Worm (Caenorhabditis elegans) whole organism, L1 larva: ENCODE data around the gene clec-76.

Experiments used
- C16A3.4 ChIP-seq: fragments of 150-350 bp; optimal IDR thresholded peaks from 2 replicates; lab custom pipeline; 2014; ENCODE audit warnings: missing biosample characterization, missing genetic modification characterization
- aha-1 ChIP-seq: fragments of 150-350 bp; optimal IDR thresholded peaks from 2 replicates; lab custom pipeline; 2014; ENCODE audit warnings: missing biosample characterization, missing genetic modification characterization
- alr-1 ChIP-seq: fragments of 200-800 bp; sonication (Bioruptor generic); optimal IDR thresholded peaks from 2 replicates; lab custom pipeline; 2018; ENCODE audit warnings: borderline replicate concordance, mild to moderate bottlenecking, missing genetic modification characterization, missing compliant biosample characterization
- ama-1 ChIP-seq: fragments of 150-350 bp; optimal IDR thresholded peaks from 2 replicates; lab custom pipeline; 2014
- blmp-1 ChIP-seq: fragments of 150-350 bp; optimal IDR thresholded peaks from 2 replicates; lab custom pipeline; 2014; ENCODE audit warnings: missing biosample characterization, missing genetic modification characterization
- ceh-8 ChIP-seq: fragments of 200-800 bp; sonication (Bioruptor generic); optimal IDR thresholded peaks from 2 replicates; lab custom pipeline; 2018; ENCODE audit warnings: mild to moderate bottlenecking, missing genetic modification characterization, moderate library complexity, missing compliant biosample characterization
- ceh-90 ChIP-seq: sonication (generic microtip); optimal IDR thresholded peaks from 2 replicates; lab custom pipeline; 2016; ENCODE audit warnings: missing genetic modification characterization, missing compliant biosample characterization
- efl-1 ChIP-seq, 4 experiments: fragments of 150-350 bp; optimal IDR thresholded peaks in 3 of 4; peaks in 1 of 4; 1 replicate in 1 of 4; 2 replicates in 3 of 4; lab custom pipeline; 2014; ENCODE audit warnings: missing biosample characterization in 2 of 4, missing genetic modification characterization in 2 of 4, missing genetic modification reagents in 2 of 4
- efl-3 ChIP-seq: fragments of 200-800 bp; sonication (Bioruptor generic); optimal IDR thresholded peaks from 2 replicates; lab custom pipeline; 2018; ENCODE audit warnings: mild to moderate bottlenecking, missing genetic modification characterization, missing compliant biosample characterization
- egl-27 ChIP-seq, 2 experiments: fragments of 150-350 bp in 1 of 2; sonication (generic microtip); optimal IDR thresholded peaks; 3 replicates each; lab custom pipeline; 2017 to 2018; ENCODE audit warnings: missing biosample characterization in 2 of 2, missing genetic modification characterization in 2 of 2, missing genetic modification reagents in 2 of 2
- elt-2 ChIP-seq: sonication (generic microtip); optimal IDR thresholded peaks from 2 replicates; lab custom pipeline; 2016; ENCODE audit warnings: missing genetic modification characterization, mild to moderate bottlenecking, inconsistent platforms, missing compliant biosample characterization, missing genetic modification reagents
- fkh-10 ChIP-seq: sonication (generic microtip); optimal IDR thresholded peaks from 2 replicates; lab custom pipeline; 2017; ENCODE audit warnings: missing biosample characterization, missing genetic modification reagents, missing genetic modification characterization
- fkh-4 ChIP-seq: sonication (generic microtip); optimal IDR thresholded peaks from 2 replicates; lab custom pipeline; 2016; ENCODE audit warnings: missing compliant biosample characterization, missing genetic modification characterization, borderline replicate concordance
- fos-1 ChIP-seq: fragments of 150-350 bp; optimal IDR thresholded peaks from 2 replicates; lab custom pipeline; 2014; ENCODE audit warnings: missing biosample characterization, missing genetic modification characterization
- hlh-4 ChIP-seq: sonication (generic microtip); optimal IDR thresholded peaks from 2 replicates; lab custom pipeline; 2016; ENCODE audit warnings: mild to moderate bottlenecking, missing genetic modification characterization, missing compliant biosample characterization
- hpl-2 ChIP-seq: fragments of 150-350 bp; optimal IDR thresholded peaks from 2 replicates; lab custom pipeline; 2014; ENCODE audit warnings: missing biosample characterization, missing genetic modification reagents, missing genetic modification characterization
- jun-1 ChIP-seq: fragments of 150-350 bp; optimal IDR thresholded peaks from 2 replicates; lab custom pipeline; 2014; ENCODE audit warnings: missing biosample characterization, missing genetic modification reagents, missing genetic modification characterization
- lin-13 ChIP-seq: fragments of 150-350 bp; optimal IDR thresholded peaks from 2 replicates; lab custom pipeline; 2014; ENCODE audit warnings: missing biosample characterization, missing genetic modification reagents, missing genetic modification characterization
- lin-15B ChIP-seq: fragments of 150-350 bp; sonication (generic microtip); optimal IDR thresholded peaks from 3 replicates; lab custom pipeline; 2014; ENCODE audit warnings: missing biosample characterization, missing genetic modification characterization
- lin-35 ChIP-seq, 2 experiments: fragments of 150-350 bp; optimal IDR thresholded peaks; 2 replicates each; lab custom pipeline; 2014; ENCODE audit warnings: missing biosample characterization in 2 of 2, missing genetic modification characterization in 2 of 2, missing genetic modification reagents in 2 of 2
- lsy-2 ChIP-seq, 2 experiments: fragments of 150-350 bp; optimal IDR thresholded peaks; 2 replicates each; lab custom pipeline; 2014; ENCODE audit warnings: missing biosample characterization in 2 of 2, missing genetic modification characterization in 2 of 2
- mab-9 ChIP-seq: fragments of 200-800 bp; sonication (Bioruptor generic); IDR thresholded peaks from 2 replicates; pipeline ENCODE4 v1.3.6; 2022; ENCODE audit warnings: missing genetic modification reagents, missing genetic modification characterization, missing compliant biosample characterization
- mdl-1 ChIP-seq, 2 experiments: fragments of 150-350 bp; optimal IDR thresholded peaks; 2 replicates each; lab custom pipeline; 2014 to 2017; ENCODE audit warnings: missing biosample characterization in 2 of 2, missing genetic modification characterization in 2 of 2, inconsistent platforms in 1 of 2
- nhr-237 ChIP-seq: fragments of 150-350 bp; optimal IDR thresholded peaks from 2 replicates; lab custom pipeline; 2014; ENCODE audit warnings: missing biosample characterization, missing genetic modification characterization
- nhr-28 ChIP-seq: fragments of 150-350 bp; optimal IDR thresholded peaks from 2 replicates; lab custom pipeline; 2014; ENCODE audit warnings: missing biosample characterization, missing genetic modification characterization
- nhr-71 ChIP-seq: sonication (generic microtip); optimal IDR thresholded peaks from 2 replicates; lab custom pipeline; 2016; ENCODE audit warnings: mild to moderate bottlenecking, missing genetic modification characterization, moderate library complexity, missing compliant biosample characterization
- nhr-85 ChIP-seq: sonication (generic microtip); peaks from one replicate; lab custom pipeline; 2016; ENCODE audit warnings: missing genetic modification characterization, inconsistent platforms, missing compliant biosample characterization
- nhr-90 ChIP-seq: sonication (generic microtip); optimal IDR thresholded peaks from 2 replicates; lab custom pipeline; 2016; ENCODE audit warnings: mild to moderate bottlenecking, missing genetic modification characterization, missing compliant biosample characterization; ENCODE audit not compliant: poor library complexity
- pax-3 ChIP-seq: fragments of 200-800 bp; sonication (Bioruptor generic); optimal IDR thresholded peaks from 2 replicates; lab custom pipeline; 2018; ENCODE audit warnings: mild to moderate bottlenecking, missing genetic modification characterization, moderate library complexity, missing compliant biosample characterization
- pqm-1 ChIP-seq: sonication (generic microtip); optimal IDR thresholded peaks from 3 replicates; lab custom pipeline; 2017; ENCODE audit warnings: missing biosample characterization, missing genetic modification characterization
- sox-4 ChIP-seq: sonication (generic microtip); optimal IDR thresholded peaks from 2 replicates; lab custom pipeline; 2016; ENCODE audit warnings: missing genetic modification characterization, missing compliant biosample characterization
- sup-37 ChIP-seq: fragments of 200-800 bp; sonication (Bioruptor generic); optimal IDR thresholded peaks from 2 replicates; lab custom pipeline; 2018; ENCODE audit warnings: mild to moderate bottlenecking, missing genetic modification characterization, missing compliant biosample characterization
- tlp-1 ChIP-seq: fragments of 150-350 bp; optimal IDR thresholded peaks from 2 replicates; lab custom pipeline; 2014; ENCODE audit warnings: missing biosample characterization, missing genetic modification characterization
- unc-130 ChIP-seq: fragments of 150-350 bp; optimal IDR thresholded peaks from 2 replicates; lab custom pipeline; 2017; ENCODE audit warnings: missing biosample characterization, missing genetic modification characterization, inconsistent platforms
- unc-30 ChIP-seq: sonication (generic microtip); optimal IDR thresholded peaks from 2 replicates; lab custom pipeline; 2017; ENCODE audit warnings: missing biosample characterization, missing genetic modification characterization
- unc-62 ChIP-seq: fragments of 150-350 bp; optimal IDR thresholded peaks from 2 replicates; lab custom pipeline; 2014; ENCODE audit warnings: missing biosample characterization, missing genetic modification reagents, missing genetic modification characterization
- unc-98 ChIP-seq: fragments of 200-800 bp; sonication (Bioruptor generic); IDR thresholded peaks from 2 replicates; pipeline ENCODE4 v1.3.6; 2022; ENCODE audit warnings: missing genetic modification characterization, missing compliant biosample characterization

clec-76 gene

DNA sequence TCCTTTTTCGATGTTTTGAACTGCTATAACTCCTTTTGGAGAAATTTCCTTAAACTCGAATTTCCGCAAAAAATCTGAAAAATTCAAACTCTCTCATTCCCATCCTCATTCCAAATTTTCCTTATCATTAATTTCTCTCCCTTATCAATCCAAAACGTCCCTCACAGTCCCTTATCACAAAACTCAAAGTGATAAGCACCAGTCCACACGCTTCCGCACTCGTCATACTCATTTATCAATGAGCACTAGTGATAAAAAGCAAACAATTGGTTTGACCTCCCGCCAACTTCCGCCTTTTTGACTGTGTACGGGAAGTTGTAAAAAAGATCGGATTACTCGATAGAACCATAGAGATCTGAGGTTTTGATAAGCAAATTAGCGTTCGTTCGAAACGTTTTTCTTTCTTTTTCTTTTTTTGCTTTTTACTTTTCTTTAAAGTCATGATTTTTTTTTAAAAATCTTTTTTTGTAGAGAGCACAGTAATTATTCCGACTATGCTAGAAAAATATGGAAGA, 23.6 kb downstream of the clec-76 start, which contains the start of gene clec-78:
Gene clec-78 (plus strand): TSS at position 465 of the 515 bp plus-strand sequence.
- TF ChIP-seq unc-62 (GFP tag; lab: Kevin White, UChicago) (no peak), egl-27 (tag; optimal IDR thresholded peaks at IDR 0.05; lab: Kevin White, UChicago) (no peak), tlp-1 (tag; lab: Kevin White, UChicago) (peak; percentile 87), sox-4 (tag; lab: Kevin White, UChicago) (no peak), pax-3 (peak; percentile 67), pqm-1 (peak; percentile 98), lin-13 (GFP tag; lab: Kevin White, UChicago) (no peak), nhr-237 (tag; lab: Kevin White, UChicago) (no peak), unc-30 (tag; lab: Kevin White, UChicago) (no peak), elt-2 (peak; percentile 100), lin-35 (GFP tag; optimal IDR thresholded peaks at IDR 0.05; lab: Kevin White, UChicago) (peak in 1 of 2 experiments; percentile 61), mdl-1 (tag; optimal IDR thresholded peaks at IDR 0.05; lab: Kevin White, UChicago) (peak in 1 of 2 experiments; percentile 45), jun-1 (tag; lab: Kevin White, UChicago) (peak; percentile 98), nhr-90 (peak; percentile 3)

DNA sequence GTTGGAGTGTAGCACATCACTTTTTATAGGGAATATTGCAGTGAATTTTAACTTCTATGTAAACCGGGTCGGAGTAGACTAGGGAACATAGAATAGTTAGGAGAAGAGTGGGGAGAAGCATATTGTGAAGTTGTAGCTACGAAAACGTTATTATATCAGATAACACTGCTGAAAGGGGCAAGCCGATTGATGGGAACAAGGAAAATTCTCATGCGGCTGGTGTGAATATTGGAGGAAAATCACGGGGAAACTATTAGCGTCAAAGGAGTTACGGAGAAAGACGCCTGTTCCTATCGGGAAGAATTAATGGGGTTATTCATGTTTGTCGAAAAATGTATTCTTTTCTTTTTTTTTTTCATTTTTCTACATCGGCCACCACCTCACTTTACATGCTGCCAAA, 28.2 kb downstream of the clec-76 start, which contains the start of gene F47C12.6:
Gene F47C12.6 (minus strand): TSS at position 101 of the 400 bp plus-strand sequence.
- TF ChIP-seq nhr-28 (tag; lab: Kevin White, UChicago) (no peak), ama-1 (lab: Kevin White, UChicago) (no peak), unc-62 (GFP tag; lab: Kevin White, UChicago) (no peak), alr-1 (tag; lab: Kevin White, UChicago) (no peak), efl-3 (no peak), ceh-90 (tag; lab: Kevin White, UChicago) (no peak), ceh-8 (GFP tag; lab: Kevin White, UChicago) (no peak), aha-1 (tag; lab: Kevin White, UChicago) (no peak), nhr-237 (tag; lab: Kevin White, UChicago) (no peak), C16A3.4 (no peak), unc-30 (tag; lab: Kevin White, UChicago) (no peak), nhr-71 (tag; lab: Kevin White, UChicago) (no peak), unc-98 (no peak), sup-37 (GFP tag; lab: Kevin White, UChicago) (no peak), fkh-10 (GFP tag; lab: Kevin White, UChicago) (no peak), hpl-2 (GFP tag; lab: Kevin White, UChicago) (no peak), blmp-1 (no peak), unc-130 (tag; lab: Kevin White, UChicago) (no peak), nhr-85 (tag; lab: Kevin White, UChicago) (no peak)
- TF ChIP-seq, all 84 proteins: peak for 0

DNA sequence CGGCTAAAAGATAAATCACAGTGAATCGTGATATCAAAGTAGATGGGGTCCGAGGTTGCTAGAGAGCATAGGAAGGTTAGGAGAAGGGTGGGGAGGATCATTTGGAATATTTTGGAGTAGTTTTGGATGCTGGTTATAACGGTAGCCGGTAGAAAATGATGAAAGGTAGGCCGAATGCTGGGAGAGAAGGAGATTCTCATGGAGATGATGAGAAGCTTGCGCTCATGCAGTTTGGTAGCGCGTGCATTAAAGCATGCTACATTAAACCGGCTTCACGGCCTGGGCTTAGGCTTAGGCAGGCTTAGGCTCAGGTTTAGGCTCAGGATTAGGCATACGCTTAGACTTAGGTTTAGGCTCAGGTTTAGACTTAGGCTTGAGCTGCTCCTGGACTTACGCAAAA, 29.3 kb downstream of the clec-76 start, which contains the start of gene F47C12.13:
Gene F47C12.13 (minus strand): TSS at position 101 of the 400 bp plus-strand sequence.
- TF ChIP-seq hlh-4 (no peak), lsy-2 (tag; optimal IDR thresholded peaks at IDR 0.05; lab: Kevin White, UChicago) (no peak), fos-1 (tag; lab: Kevin White, UChicago) (no peak), lin-15B (tag; lab: Kevin White, UChicago) (no peak), blmp-1 (no peak), mab-9 (GFP tag; lab: Robert Waterston, UW) (no peak), aha-1 (tag; lab: Kevin White, UChicago) (no peak), efl-1 (optimal IDR thresholded peaks at IDR 0.05; lab: Kevin White, UChicago) (no peak), efl-1 (GFP tag; optimal IDR thresholded peaks at IDR 0.05 in 1 of 2; lab: Kevin White, UChicago) (no peak), sox-4 (tag; lab: Kevin White, UChicago) (no peak), fkh-4 (tag; lab: Kevin White, UChicago) (no peak)
- TF ChIP-seq, all 84 proteins: peak for 0
